Worm (Caenorhabditis elegans) whole organism, L1 larva: ENCODE measurements around the gene srt-64.

Experiments used
- C16A3.4 ChIP-seq: fragments of 150-350 bp; optimal IDR thresholded peaks from 2 replicates; lab custom pipeline; 2014; ENCODE audit warnings: missing biosample characterization, missing genetic modification characterization
- F16B12.6 ChIP-seq: fragments of 150-350 bp; optimal IDR thresholded peaks from 2 replicates; lab custom pipeline; 2014; ENCODE audit warnings: missing biosample characterization, missing genetic modification characterization
- aha-1 ChIP-seq: fragments of 150-350 bp; optimal IDR thresholded peaks from 2 replicates; lab custom pipeline; 2014; ENCODE audit warnings: missing biosample characterization, missing genetic modification characterization
- blmp-1 ChIP-seq: fragments of 150-350 bp; optimal IDR thresholded peaks from 2 replicates; lab custom pipeline; 2014; ENCODE audit warnings: missing biosample characterization, missing genetic modification characterization
- ceh-63 ChIP-seq: fragments of 200-800 bp; sonication (Bioruptor generic); optimal IDR thresholded peaks from 2 replicates; lab custom pipeline; 2018; ENCODE audit warnings: mild to moderate bottlenecking, missing genetic modification characterization, missing compliant biosample characterization
- ceh-82 ChIP-seq, 3 experiments: fragments of 150-350 bp in 1 of 3; sonication (generic microtip) in 2 of 3; optimal IDR thresholded peaks; 2 replicates each; lab custom pipeline; 2014 to 2017; ENCODE audit warnings: missing biosample characterization in 3 of 3, missing genetic modification characterization in 3 of 3
- ceh-90 ChIP-seq: sonication (generic microtip); optimal IDR thresholded peaks from 2 replicates; lab custom pipeline; 2016; ENCODE audit warnings: missing genetic modification characterization, missing compliant biosample characterization
- dpl-1 ChIP-seq, 3 experiments: fragments of 150-350 bp in 2 of 3; sonication (generic microtip) in 1 of 3; optimal IDR thresholded peaks; 2 replicates each; lab custom pipeline; 2014 to 2017; ENCODE audit warnings: missing biosample characterization in 3 of 3, missing genetic modification characterization in 3 of 3, missing genetic modification reagents in 3 of 3
- efl-1 ChIP-seq, 4 experiments: fragments of 150-350 bp; optimal IDR thresholded peaks in 3 of 4; peaks in 1 of 4; 1 replicate in 1 of 4; 2 replicates in 3 of 4; lab custom pipeline; 2014; ENCODE audit warnings: missing biosample characterization in 2 of 4, missing genetic modification characterization in 2 of 4, missing genetic modification reagents in 2 of 4
- efl-3 ChIP-seq: fragments of 200-800 bp; sonication (Bioruptor generic); optimal IDR thresholded peaks from 2 replicates; lab custom pipeline; 2018; ENCODE audit warnings: mild to moderate bottlenecking, missing genetic modification characterization, missing compliant biosample characterization
- egl-13 ChIP-seq: sonication (generic microtip); optimal IDR thresholded peaks from 2 replicates; lab custom pipeline; 2016; ENCODE audit warnings: missing genotype, missing genetic modification reagents, missing genetic modification characterization, missing compliant biosample characterization
- elt-2 ChIP-seq: sonication (generic microtip); optimal IDR thresholded peaks from 2 replicates; lab custom pipeline; 2016; ENCODE audit warnings: missing genetic modification characterization, mild to moderate bottlenecking, inconsistent platforms, missing compliant biosample characterization, missing genetic modification reagents
- elt-3 ChIP-seq, 6 experiments: fragments of 150-350 bp in 1 of 6; sonication (generic microtip); optimal IDR thresholded peaks; 2 replicates each; lab custom pipeline; 2017 to 2018; ENCODE audit warnings: missing biosample characterization in 6 of 6, missing genetic modification characterization in 6 of 6, inconsistent platforms in 1 of 6
- ets-5 ChIP-seq: fragments of 200-800 bp; sonication (Bioruptor generic); IDR thresholded peaks from 2 replicates; pipeline ENCODE4 v1.3.6; 2022; ENCODE audit warnings: missing genetic modification characterization, missing compliant biosample characterization
- fkh-8 ChIP-seq: sonication (generic microtip); optimal IDR thresholded peaks from 2 replicates; lab custom pipeline; 2016; ENCODE audit warnings: mild to moderate bottlenecking, missing genetic modification characterization, missing compliant biosample characterization
- fos-1 ChIP-seq: fragments of 150-350 bp; optimal IDR thresholded peaks from 2 replicates; lab custom pipeline; 2014; ENCODE audit warnings: missing biosample characterization, missing genetic modification characterization
- hlh-17 ChIP-seq: fragments of 200-800 bp; sonication (Bioruptor generic); optimal IDR thresholded peaks from 2 replicates; lab custom pipeline; 2018; ENCODE audit warnings: missing genetic modification characterization, mild to moderate bottlenecking, missing compliant biosample characterization, moderate library complexity, borderline replicate concordance
- hpl-2 ChIP-seq: fragments of 150-350 bp; optimal IDR thresholded peaks from 2 replicates; lab custom pipeline; 2014; ENCODE audit warnings: missing biosample characterization, missing genetic modification reagents, missing genetic modification characterization
- isw-1 ChIP-seq: fragments of 200-800 bp; sonication (Bioruptor generic); IDR thresholded peaks from 2 replicates; pipeline ENCODE4 v1.3.6; 2022; ENCODE audit warnings: missing genetic modification characterization, missing compliant biosample characterization
- lin-15B ChIP-seq: fragments of 150-350 bp; sonication (generic microtip); optimal IDR thresholded peaks from 3 replicates; lab custom pipeline; 2014; ENCODE audit warnings: missing biosample characterization, missing genetic modification characterization
- lin-35 ChIP-seq, 2 experiments: fragments of 150-350 bp; optimal IDR thresholded peaks; 2 replicates each; lab custom pipeline; 2014; ENCODE audit warnings: missing biosample characterization in 2 of 2, missing genetic modification characterization in 2 of 2, missing genetic modification reagents in 2 of 2
- lin-39 ChIP-seq: fragments of 150-350 bp; optimal IDR thresholded peaks from 2 replicates; lab custom pipeline; 2014; ENCODE audit warnings: missing biosample characterization, missing genetic modification reagents, missing genetic modification characterization
- lir-3 ChIP-seq: sonication (generic microtip); optimal IDR thresholded peaks from 2 replicates; lab custom pipeline; 2016; ENCODE audit warnings: mild to moderate bottlenecking, missing genetic modification characterization, moderate library complexity, missing compliant biosample characterization; ENCODE audit not compliant: poor library complexity
- lsy-2 ChIP-seq, 2 experiments: fragments of 150-350 bp; optimal IDR thresholded peaks; 2 replicates each; lab custom pipeline; 2014; ENCODE audit warnings: missing biosample characterization in 2 of 2, missing genetic modification characterization in 2 of 2
- mef-2 ChIP-seq: fragments of 150-350 bp; optimal IDR thresholded peaks from 2 replicates; lab custom pipeline; 2014; ENCODE audit warnings: missing biosample characterization, missing genetic modification characterization
- mep-1 ChIP-seq: fragments of 150-350 bp; optimal IDR thresholded peaks from 2 replicates; lab custom pipeline; 2014; ENCODE audit warnings: missing biosample characterization, missing genetic modification characterization
- nhr-11 ChIP-seq: fragments of 150-350 bp; optimal IDR thresholded peaks from 2 replicates; lab custom pipeline; 2014; ENCODE audit warnings: missing biosample characterization, missing genetic modification characterization
- nhr-19 ChIP-seq: fragments of 200-800 bp; sonication (Bioruptor generic); conservative IDR thresholded peaks from 2 replicates; pipeline ENCODE4 v1.3.6; 2022; ENCODE audit warnings: missing genetic modification characterization, missing compliant biosample characterization
- nhr-28 ChIP-seq: fragments of 150-350 bp; optimal IDR thresholded peaks from 2 replicates; lab custom pipeline; 2014; ENCODE audit warnings: missing biosample characterization, missing genetic modification characterization
- nhr-47 ChIP-seq: sonication (generic microtip); optimal IDR thresholded peaks from 2 replicates; lab custom pipeline; 2016; ENCODE audit warnings: mild to moderate bottlenecking, missing genetic modification characterization, moderate library complexity, missing compliant biosample characterization
- nhr-76 ChIP-seq: sonication (generic microtip); optimal IDR thresholded peaks from 2 replicates; lab custom pipeline; 2017; ENCODE audit warnings: missing biosample characterization, missing genetic modification characterization
- nhr-77 ChIP-seq: fragments of 150-350 bp; optimal IDR thresholded peaks from 2 replicates; lab custom pipeline; 2014; ENCODE audit warnings: missing biosample characterization, missing genetic modification characterization
- nhr-90 ChIP-seq: sonication (generic microtip); optimal IDR thresholded peaks from 2 replicates; lab custom pipeline; 2016; ENCODE audit warnings: mild to moderate bottlenecking, missing genetic modification characterization, missing compliant biosample characterization; ENCODE audit not compliant: poor library complexity
- rnt-1 ChIP-seq: sonication (generic microtip); optimal IDR thresholded peaks from 2 replicates; lab custom pipeline; 2016; ENCODE audit warnings: mild to moderate bottlenecking, missing genetic modification characterization, moderate library complexity, missing compliant biosample characterization
- skn-1 ChIP-seq: fragments of 150-350 bp; optimal IDR thresholded peaks from 2 replicates; lab custom pipeline; 2014; ENCODE audit warnings: missing biosample characterization, missing genetic modification characterization
- snpc-4 ChIP-seq: fragments of 150-350 bp; optimal IDR thresholded peaks from 2 replicates; lab custom pipeline; 2014; ENCODE audit warnings: missing biosample characterization, missing genetic modification characterization
- sup-37 ChIP-seq: fragments of 200-800 bp; sonication (Bioruptor generic); optimal IDR thresholded peaks from 2 replicates; lab custom pipeline; 2018; ENCODE audit warnings: mild to moderate bottlenecking, missing genetic modification characterization, missing compliant biosample characterization
- swsn-7 ChIP-seq: sonication (generic microtip); optimal IDR thresholded peaks from 2 replicates; lab custom pipeline; 2016; ENCODE audit warnings: missing genetic modification characterization, missing compliant biosample characterization
- tlp-1 ChIP-seq: fragments of 150-350 bp; optimal IDR thresholded peaks from 2 replicates; lab custom pipeline; 2014; ENCODE audit warnings: missing biosample characterization, missing genetic modification characterization
- unc-130 ChIP-seq: fragments of 150-350 bp; optimal IDR thresholded peaks from 2 replicates; lab custom pipeline; 2017; ENCODE audit warnings: missing biosample characterization, missing genetic modification characterization, inconsistent platforms
- unc-62 ChIP-seq: fragments of 150-350 bp; optimal IDR thresholded peaks from 2 replicates; lab custom pipeline; 2014; ENCODE audit warnings: missing biosample characterization, missing genetic modification reagents, missing genetic modification characterization
- xbp-1 ChIP-seq: sonication (generic microtip); optimal IDR thresholded peaks from 2 replicates; lab custom pipeline; 2016; ENCODE audit warnings: missing genetic modification characterization, missing compliant biosample characterization
- zip-4 ChIP-seq: fragments of 200-800 bp; sonication (Bioruptor generic); optimal IDR thresholded peaks from 2 replicates; lab custom pipeline; 2018; ENCODE audit warnings: mild to moderate bottlenecking, missing genetic modification characterization, moderate library complexity, missing compliant biosample characterization
- ztf-11 ChIP-seq, 2 experiments: sonication (generic microtip); optimal IDR thresholded peaks; 2 replicates each; lab custom pipeline; 2016 to 2017; ENCODE audit warnings: missing genetic modification characterization in 2 of 2, missing biosample characterization in 1 of 2, missing compliant biosample characterization in 1 of 2

Gene srt-64

ce11 chrV:5144541-5144940 lies 24.9 kb downstream of the srt-64 start, which contains the start of gene F14F9.2:
F14F9.2 (plus strand) TSS chrV:5144841.
- TF ChIP-seq unc-130 (tag; lab: Kevin White, UChicago) (no peak), unc-62 (no peak), hlh-17 (GFP tag; lab: Kevin White, UChicago) (no peak), elt-3 (tag; optimal IDR thresholded peaks at IDR 0.05; lab: Kevin White, UChicago) (no peak), isw-1 (GFP tag; lab: Robert Waterston, UW) (no peak), C16A3.4 (tag; lab: Kevin White, UChicago) (no peak), egl-13 (tag; lab: Kevin White, UChicago) (no peak), lin-15B (no peak), ceh-63 (GFP tag; lab: Kevin White, UChicago) (no peak), nhr-77 (no peak), nhr-11 (no peak), hpl-2 (no peak), efl-1 (optimal IDR thresholded peaks at IDR 0.05; lab: Kevin White, UChicago) (no peak), efl-1 (GFP tag; optimal IDR thresholded peaks at IDR 0.05 in 1 of 2; lab: Kevin White, UChicago) (no peak), lir-3 (tag; lab: Kevin White, UChicago) (no peak)

ce11 chrV:5143785-5144184 lies 25.7 kb downstream of the srt-64 start, which contains the start of gene srh-129:
srh-129 (minus strand) TSS chrV:5143885.
- TF ChIP-seq lin-35 (GFP tag; optimal IDR thresholded peaks at IDR 0.05; lab: Kevin White, UChicago) (no peak), snpc-4 (tag; lab: Kevin White, UChicago) (no peak), nhr-19 (GFP tag; lab: Robert Waterston, UW) (no peak), nhr-28 (tag; lab: Kevin White, UChicago) (no peak), efl-3 (no peak), fkh-8 (tag; lab: Kevin White, UChicago) (peak; percentile 26), rnt-1 (tag; lab: Kevin White, UChicago) (no peak), dpl-1 (GFP tag; optimal IDR thresholded peaks at IDR 0.05; lab: Kevin White, UChicago) (no peak)
- TF ChIP-seq, all 84 proteins: peak for 1

- TF ChIP-seq efl-1 (optimal IDR thresholded peaks at IDR 0.05; lab: Kevin White, UChicago) (no peak), efl-1 (GFP tag; optimal IDR thresholded peaks at IDR 0.05 in 1 of 2; lab: Kevin White, UChicago) (no peak), nhr-90 (tag; lab: Kevin White, UChicago) (no peak), mef-2 (tag; lab: Kevin White, UChicago) (no peak), ceh-90 (tag; lab: Kevin White, UChicago) (no peak), tlp-1 (tag; lab: Kevin White, UChicago) (no peak), lir-3 (tag; lab: Kevin White, UChicago) (no peak), unc-130 (tag; lab: Kevin White, UChicago) (no peak), elt-2 (no peak), ceh-82 (tag; optimal IDR thresholded peaks at IDR 0.05; lab: Kevin White, UChicago) (no peak), sup-37 (GFP tag; lab: Kevin White, UChicago) (no peak), fkh-8 (tag; lab: Kevin White, UChicago) (no peak)
- TF ChIP-seq, all 84 proteins: peak for 0
Observed at ce11 chrV:5137919-5138318, 31.6 kb downstream of the srt-64 start, which contains the start of gene F14F9.3. F14F9.3 (plus strand) TSS chrV:5138219.

DNA sequence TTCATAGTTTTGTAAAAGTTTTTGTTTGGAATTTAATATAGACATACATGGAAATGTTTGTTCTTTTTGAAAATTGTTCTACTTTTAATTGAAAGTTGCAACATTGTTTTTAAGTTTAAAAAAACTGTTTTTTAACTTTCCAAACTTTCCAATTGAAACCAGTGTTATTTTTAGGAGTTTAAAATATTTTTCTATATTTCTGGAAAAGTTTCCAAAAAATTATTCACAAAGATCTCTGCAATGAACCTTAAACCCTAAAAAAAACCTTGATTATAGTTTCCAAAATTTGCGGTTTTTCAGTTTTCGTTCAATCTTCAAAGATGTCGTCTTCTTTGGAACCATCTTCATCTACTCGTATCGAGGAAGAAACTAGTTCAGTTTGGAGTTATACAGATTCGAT lies 37.0 kb downstream of the srt-64 start, which contains the start of gene F14F9.4:
Gene F14F9.4, plus strand, starts transcription at position 301 of the 400 bp plus-strand sequence.
- TF ChIP-seq F16B12.6 (tag; lab: Kevin White, UChicago) (no peak), ets-5 (no peak), elt-3 (tag; optimal IDR thresholded peaks at IDR 0.05; lab: Kevin White, UChicago) (no peak)
- TF ChIP-seq, all 84 proteins: peak for 0

DNA sequence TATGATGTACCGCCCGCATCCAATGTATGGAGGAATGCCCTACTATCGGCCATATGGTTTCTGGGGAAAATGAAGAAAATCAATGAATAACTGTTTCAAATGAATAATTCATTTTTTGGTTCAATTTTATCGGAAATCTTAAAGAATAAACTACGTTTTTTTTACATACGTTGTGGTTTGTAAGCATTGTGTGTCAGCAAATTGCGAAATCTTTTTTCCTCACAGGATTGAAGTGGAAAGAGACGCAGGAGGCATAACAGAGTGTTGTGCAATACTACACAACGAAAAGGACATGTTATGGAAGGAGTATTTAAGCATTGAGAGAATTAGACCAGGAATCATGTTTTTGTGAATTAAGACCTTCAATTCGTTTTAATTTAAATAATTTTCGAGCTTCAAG lies 38.1 kb downstream of the srt-64 start:
- TF ChIP-seq ztf-11 (tag; optimal IDR thresholded peaks at IDR 0.05; lab: Kevin White, UChicago) (no peak), swsn-7 (tag; lab: Kevin White, UChicago) (peak; percentile 11), zip-4 (GFP tag; lab: Kevin White, UChicago) (peak; percentile 68), aha-1 (tag; lab: Kevin White, UChicago) (no peak), lsy-2 (tag; optimal IDR thresholded peaks at IDR 0.05; lab: Kevin White, UChicago) (peak in 1 of 2 experiments; percentile 71), nhr-76 (tag; lab: Kevin White, UChicago) (no peak), fos-1 (no peak), lin-39 (tag; lab: Kevin White, UChicago) (no peak), F16B12.6 (tag; lab: Kevin White, UChicago) (no peak), nhr-47 (peak; percentile 23), xbp-1 (tag; lab: Kevin White, UChicago) (peak; percentile 17), mep-1 (tag; lab: Kevin White, UChicago) (peak; percentile 51), lir-3 (tag; lab: Kevin White, UChicago) (no peak), mef-2 (tag; lab: Kevin White, UChicago) (no peak), skn-1 (tag; lab: Kevin White, UChicago) (peak; percentile 96), blmp-1 (tag; lab: Kevin White, UChicago) (peak; percentile 4), C16A3.4 (tag; lab: Kevin White, UChicago) (peak; percentile 23)
